Fruit fly (Drosophila melanogaster) whole organism, embryonic: ENCODE data around the gene GlnRS.

Source experiments
- Aef1 ChIP-seq: fragments of 200-800 bp; sonication (Bioruptor generic); IDR thresholded peaks from 3 replicates; pipeline ENCODE4 v1.3.6; 2022; ENCODE audit warnings: missing biosample characterization, missing genetic modification characterization
- CG10147 ChIP-seq: fragments of 200-800 bp; sonication (Bioruptor generic); optimal IDR thresholded peaks from 2 replicates; lab custom pipeline; 2019; ENCODE audit warnings: missing biosample characterization, mild to moderate bottlenecking, missing genetic modification characterization, moderate library complexity
- CG12744 ChIP-seq: fragments of 200-800 bp; sonication (Bioruptor generic); optimal IDR thresholded peaks from 2 replicates; lab custom pipeline; 2016; ENCODE audit warnings: missing biosample characterization, missing genetic modification characterization
- CG16815 ChIP-seq: fragments of 200-800 bp; sonication (Bioruptor generic); optimal IDR thresholded peaks from 3 replicates; lab custom pipeline; 2017; ENCODE audit warnings: missing biosample characterization, mild to moderate bottlenecking, missing genetic modification characterization
- CG17361 ChIP-seq: fragments of 200-800 bp; sonication (Bioruptor generic); IDR thresholded peaks from 3 replicates; pipeline ENCODE4 v1.3.6; 2022; ENCODE audit warnings: missing biosample characterization, missing genetic modification characterization
- CG17802 ChIP-seq: fragments of 200-800 bp; sonication (Bioruptor generic); optimal IDR thresholded peaks from 2 replicates; lab custom pipeline; 2018; ENCODE audit warnings: missing biosample characterization, mild to moderate bottlenecking, missing genetic modification characterization, moderate library complexity
- CG17829 ChIP-seq: fragments of 200-800 bp; optimal IDR thresholded peaks from 2 replicates; lab custom pipeline; 2019; ENCODE audit warnings: missing biosample characterization, mild to moderate bottlenecking, missing genetic modification characterization, moderate library complexity
- CG18599 ChIP-seq: fragments of 200-800 bp; sonication (Bioruptor generic); optimal IDR thresholded peaks from 3 replicates; lab custom pipeline; 2017; ENCODE audit warnings: missing biosample characterization, missing genetic modification characterization, mild to moderate bottlenecking, moderate library complexity, missing genetic modification reagents
- CG2129 ChIP-seq: fragments of 200-800 bp; sonication (Bioruptor generic); IDR thresholded peaks from 2 replicates; pipeline ENCODE4 v1.3.6; 2022; ENCODE audit warnings: missing biosample characterization, missing genetic modification characterization; ENCODE audit not compliant: partially characterized antibody
- CG2199 ChIP-seq: fragments of 200-800 bp; sonication (Bioruptor generic); IDR thresholded peaks from 3 replicates; pipeline ENCODE4 v1.3.6; 2022; ENCODE audit warnings: missing biosample characterization, missing genetic modification characterization
- CG30431 ChIP-seq: fragments of 200-800 bp; sonication (Bioruptor generic); optimal IDR thresholded peaks from 2 replicates; lab custom pipeline; 2017; ENCODE audit warnings: missing biosample characterization, missing genetic modification characterization
- CG34224 ChIP-seq: fragments of 200-800 bp; sonication (Bioruptor generic); IDR thresholded peaks from 3 replicates; pipeline ENCODE4 v1.3.6; 2022; ENCODE audit warnings: missing biosample characterization, missing genetic modification characterization; ENCODE audit not compliant: partially characterized antibody
- CG8089 ChIP-seq: fragments of 200-800 bp; sonication (Bioruptor generic); optimal IDR thresholded peaks from 3 replicates; lab custom pipeline; 2016; ENCODE audit warnings: missing biosample characterization, missing genetic modification characterization
- CG8765 ChIP-seq: fragments of 200-800 bp; sonication (Bioruptor generic); IDR thresholded peaks from 2 replicates; pipeline ENCODE4 v1.3.6; 2022; ENCODE audit warnings: missing biosample characterization, missing genetic modification characterization
- CG9609 ChIP-seq: fragments of 200-800 bp; sonication (Bioruptor generic); optimal IDR thresholded peaks from 3 replicates; lab custom pipeline; 2016; ENCODE audit warnings: missing biosample characterization, missing genetic modification characterization
- CG9817 ChIP-seq: fragments of 200-800 bp; sonication (Bioruptor generic); optimal IDR thresholded peaks from 2 replicates; lab custom pipeline; 2018; ENCODE audit warnings: missing biosample characterization, mild to moderate bottlenecking, missing genetic modification characterization, moderate library complexity
- Deaf1 ChIP-seq: fragments of 200-800 bp; optimal IDR thresholded peaks from 3 replicates; lab custom pipeline; 2019; ENCODE audit warnings: missing biosample characterization, mild to moderate bottlenecking, missing genetic modification characterization, moderate library complexity
- Dip2 ChIP-seq: fragments of 200-800 bp; sonication (Bioruptor generic); IDR thresholded peaks from 2 replicates; pipeline ENCODE4 v1.3.6; 2022; ENCODE audit warnings: missing biosample characterization, missing genetic modification characterization
- Ets97D ChIP-seq: fragments of 200-800 bp; sonication (Bioruptor generic); optimal IDR thresholded peaks from 3 replicates; lab custom pipeline; 2016; ENCODE audit warnings: missing biosample characterization, missing genetic modification characterization
- Fer3 ChIP-seq: fragments of 200-800 bp; sonication (Bioruptor generic); optimal IDR thresholded peaks from 2 replicates; lab custom pipeline; 2018; ENCODE audit warnings: missing biosample characterization, mild to moderate bottlenecking, missing genetic modification characterization, moderate library complexity
- HLH4C ChIP-seq: fragments of 200-800 bp; sonication (Bioruptor generic); IDR thresholded peaks from 3 replicates; pipeline ENCODE4 v1.3.6; 2022; ENCODE audit warnings: missing biosample characterization, missing genetic modification characterization; ENCODE audit not compliant: partially characterized antibody
- HLHmδ ChIP-seq: fragments of 200-800 bp; sonication (Bioruptor generic); optimal IDR thresholded peaks from 2 replicates; lab custom pipeline; 2018; ENCODE audit warnings: missing biosample characterization, mild to moderate bottlenecking, missing genetic modification characterization, moderate library complexity
- Hey ChIP-seq: fragments of 200-800 bp; sonication (Bioruptor generic); optimal IDR thresholded peaks from 3 replicates; lab custom pipeline; 2018; ENCODE audit warnings: missing biosample characterization, mild to moderate bottlenecking, missing genetic modification characterization
- Hmr ChIP-seq: fragments of 200-800 bp; sonication (Bioruptor generic); optimal IDR thresholded peaks from 3 replicates; lab custom pipeline; 2017; ENCODE audit warnings: mild to moderate bottlenecking, missing biosample characterization, missing genetic modification reagents, missing genetic modification characterization
- Hr3 ChIP-seq: fragments of 200-800 bp; sonication (Bioruptor generic); optimal IDR thresholded peaks from 3 replicates; lab custom pipeline; 2016; ENCODE audit warnings: missing biosample characterization, missing genetic modification characterization
- Hr51 ChIP-seq, 2 experiments: fragments of 200-800 bp; sonication (Bioruptor generic); optimal IDR thresholded peaks; 2 replicates in 1 of 2; 3 replicates in 1 of 2; lab custom pipeline; 2016 to 2018; ENCODE audit warnings: missing biosample characterization in 2 of 2, missing genetic modification characterization in 2 of 2, mild to moderate bottlenecking in 1 of 2, moderate library complexity in 1 of 2
- Mad ChIP-seq: fragments of 200-800 bp; sonication (Bioruptor generic); optimal IDR thresholded peaks from 2 replicates; lab custom pipeline; 2016; ENCODE audit warnings: missing biosample characterization, missing genetic modification characterization
- NK7.1 ChIP-seq: fragments of 200-800 bp; sonication (Bioruptor generic); optimal IDR thresholded peaks from 3 replicates; lab custom pipeline; 2016; ENCODE audit warnings: missing biosample characterization, missing genetic modification characterization
- Opbp ChIP-seq: fragments of 200-800 bp; sonication (Bioruptor generic); IDR thresholded peaks from 3 replicates; pipeline ENCODE4 v1.3.6; 2022; ENCODE audit warnings: missing biosample characterization, missing genetic modification characterization; ENCODE audit not compliant: partially characterized antibody
- Ptx1 ChIP-seq: fragments of 200-800 bp; sonication (Bioruptor generic); IDR thresholded peaks from 2 replicates; pipeline ENCODE4 v1.3.6; 2022; ENCODE audit warnings: missing biosample characterization, missing genetic modification characterization
- Rx ChIP-seq: fragments of 200-800 bp; sonication (Bioruptor generic); IDR thresholded peaks from 2 replicates; pipeline ENCODE4 v1.3.6; 2022; ENCODE audit warnings: missing biosample characterization, missing genetic modification characterization
- Sox100B ChIP-seq: fragments of 200-800 bp; sonication (Bioruptor generic); optimal IDR thresholded peaks from 3 replicates; lab custom pipeline; 2018; ENCODE audit warnings: missing biosample characterization, mild to moderate bottlenecking, missing genetic modification characterization
- Sry-δ ChIP-seq: fragments of 200-800 bp; sonication (Bioruptor generic); optimal IDR thresholded peaks from 2 replicates; lab custom pipeline; 2016; ENCODE audit warnings: missing biosample characterization, missing genetic modification characterization
- br ChIP-seq: fragments of >200 bp; optimal IDR thresholded peaks from 2 replicates; lab custom pipeline; 2017
- ci ChIP-seq: fragments of 200-800 bp; sonication (Bioruptor generic); IDR thresholded peaks from 3 replicates; pipeline ENCODE4 v1.3.6; 2022; ENCODE audit warnings: missing biosample characterization, missing genetic modification characterization
- dpn ChIP-seq, 2 experiments: fragments of 200-800 bp; sonication (Bioruptor generic); optimal IDR thresholded peaks; 3 replicates each; lab custom pipeline; 2016; ENCODE audit warnings: missing biosample characterization in 2 of 2, missing genetic modification characterization in 2 of 2
- gcm ChIP-seq: fragments of 200-800 bp; sonication (Bioruptor generic); optimal IDR thresholded peaks from 2 replicates; lab custom pipeline; 2019; ENCODE audit warnings: missing biosample characterization, mild to moderate bottlenecking, missing genetic modification characterization, moderate library complexity
- hb ChIP-seq: fragments of 200-800 bp; sonication (Bioruptor generic); IDR thresholded peaks from 3 replicates; pipeline ENCODE4 v1.3.6; 2022; ENCODE audit warnings: missing biosample characterization, missing genetic modification characterization; ENCODE audit not compliant: partially characterized antibody
- hbn ChIP-seq: fragments of 200-800 bp; sonication (Bioruptor generic); IDR thresholded peaks from 2 replicates; pipeline ENCODE4 v1.3.6; 2022; ENCODE audit warnings: missing biosample characterization, missing genetic modification characterization; ENCODE audit not compliant: partially characterized antibody
- inv ChIP-seq: fragments of 200-800 bp; sonication (Bioruptor generic); IDR thresholded peaks from 2 replicates; pipeline ENCODE4 v1.3.6; 2022; ENCODE audit warnings: missing biosample characterization, missing genetic modification characterization; ENCODE audit not compliant: partially characterized antibody
- lmd ChIP-seq: fragments of 200-800 bp; sonication (Bioruptor generic); IDR thresholded peaks from 2 replicates; pipeline ENCODE4 v1.3.6; 2022; ENCODE audit warnings: missing biosample characterization, missing genetic modification characterization
- p53 ChIP-seq: fragments of 200-800 bp; sonication (Bioruptor generic); optimal IDR thresholded peaks from 2 replicates; lab custom pipeline; 2016; ENCODE audit warnings: missing biosample characterization, missing genetic modification characterization
- pzg ChIP-seq: fragments of 200-800 bp; sonication (Bioruptor generic); optimal IDR thresholded peaks from 3 replicates; lab custom pipeline; 2018; ENCODE audit warnings: missing biosample characterization, mild to moderate bottlenecking, missing genetic modification characterization, moderate library complexity
- ro ChIP-seq: fragments of 200-800 bp; sonication (Bioruptor generic); IDR thresholded peaks from 2 replicates; pipeline ENCODE4 v1.3.6; 2022; ENCODE audit warnings: missing biosample characterization, missing genetic modification characterization
- sens ChIP-seq: fragments of 200-800 bp; sonication (Bioruptor generic); peaks from one replicate; lab custom pipeline; 2016; ENCODE audit warnings: missing biosample characterization, missing genetic modification characterization
- seq ChIP-seq: fragments of 200-800 bp; sonication (Bioruptor generic); IDR thresholded peaks from 2 replicates; pipeline ENCODE4 v1.3.6; 2022; ENCODE audit warnings: missing biosample characterization, missing genetic modification characterization
- ssp ChIP-seq: fragments of 200-800 bp; sonication (Bioruptor generic); IDR thresholded peaks from 2 replicates; pipeline ENCODE4 v1.3.6; 2022; ENCODE audit warnings: missing biosample characterization, missing genetic modification characterization
- tap ChIP-seq: fragments of 200-800 bp; optimal IDR thresholded peaks from 3 replicates; lab custom pipeline; 2019; ENCODE audit warnings: missing biosample characterization, mild to moderate bottlenecking, missing genetic modification characterization, moderate library complexity
- tio ChIP-seq: fragments of 200-800 bp; sonication (Bioruptor generic); optimal IDR thresholded peaks from 2 replicates; lab custom pipeline; 2017; ENCODE audit warnings: missing biosample characterization, missing genetic modification characterization, inconsistent platforms
- usp ChIP-seq: fragments of >200 bp; optimal IDR thresholded peaks from 2 replicates; lab custom pipeline; 2017; ENCODE audit warnings: missing biosample characterization, missing genetic modification characterization
- zfh1 ChIP-seq: fragments of 200-800 bp; sonication (Bioruptor generic); IDR thresholded peaks from 3 replicates; pipeline ENCODE4 v1.3.6; 2022; ENCODE audit warnings: missing biosample characterization, missing genetic modification characterization

GlnRS gene

dm6 chr3R:25215123-25215522 is 50.4 kb downstream of the GlnRS start, which contains the start of gene Saysd1 (continued):
- TF ChIP-seq HLH4C (GFP tag; lab: Robert Waterston, UW) = peak; percentile 90
- TF ChIP-seq ssp (GFP tag; lab: Robert Waterston, UW) = peak; percentile 37; the same call in 1 of the 2 replicates
- TF ChIP-seq Mad (GFP tag; lab: Kevin White, UChicago) = no peak
- TF ChIP-seq CG17829 (tag; lab: Kevin White, UChicago) = no peak
- peak; percentile 78 for TF ChIP-seq hbn (GFP tag; lab: Robert Waterston, UW)
- no peak for TF ChIP-seq tap (tag; lab: Kevin White, UChicago)
- TF ChIP-seq Ptx1 (GFP tag; lab: Robert Waterston, UW) = peak; percentile 66
- TF ChIP-seq br (lab: Kevin White, UChicago) = no peak
- peak; percentile 85 for TF ChIP-seq hb (GFP tag; lab: Robert Waterston, UW)
- no peak for TF ChIP-seq gcm (GFP tag; lab: Kevin White, UChicago)
- peak in 1 of 2 experiments; percentile 13 for TF ChIP-seq dpn (GFP tag; optimal IDR thresholded peaks at IDR 0.05; lab: Kevin White, UChicago)
- TF ChIP-seq ci = 0 out of 3 replicates have a peak, but pooled peaks have one; percentile 17
- TF ChIP-seq CG2199 = 0 out of 3 replicates have a peak, but pooled peaks have one; percentile 48
- no peak for TF ChIP-seq CG8089 (GFP tag; lab: Kevin White, UChicago)
- TF ChIP-seq Deaf1 (tag; lab: Kevin White, UChicago) = no peak
- peak; percentile 31 for TF ChIP-seq Fer3 (tag; lab: Kevin White, UChicago)
- peak; percentile 45; the same call in 1 of the 3 replicates for TF ChIP-seq zfh1
- TF ChIP-seq sens = peak; percentile 88
- TF ChIP-seq Dip2 (GFP tag; lab: Robert Waterston, UW) = no peak
- TF ChIP-seq Aef1 (GFP tag; lab: Robert Waterston, UW) = peak; percentile 19; the same call in 1 of the 3 replicates
- TF ChIP-seq CG2129 = peak; percentile 70
- peak; percentile 16 for TF ChIP-seq Sox100B (GFP tag; lab: Kevin White, UChicago)
- no peak for TF ChIP-seq CG16815
- TF ChIP-seq Hr51 (GFP tag; optimal IDR thresholded peaks at IDR 0.05; lab: Kevin White, UChicago) = peak in 1 of 2 experiments; percentile 11
- no peak for TF ChIP-seq CG30431 (GFP tag; lab: Kevin White, UChicago)
- peak; percentile 85; the same call in 2 of the 3 replicates for TF ChIP-seq Opbp
- TF ChIP-seq CG17361 = 0 out of 3 replicates have a peak, but pooled peaks have one; percentile 39
- no peak for TF ChIP-seq tio (GFP tag; lab: Kevin White, UChicago)
- no peak for TF ChIP-seq CG8765
- TF ChIP-seq Rx (GFP tag; lab: Robert Waterston, UW) = peak; percentile 29; the same call in 1 of the 2 replicates
- TF ChIP-seq seq (GFP tag; lab: Robert Waterston, UW) = no peak
- TF ChIP-seq Sry-δ (GFP tag; lab: Kevin White, UChicago) = peak; percentile 71
- no peak for TF ChIP-seq Hey (tag; lab: Kevin White, UChicago)
- no peak for TF ChIP-seq CG9609 (GFP tag; lab: Kevin White, UChicago)
- TF ChIP-seq Hr3 (GFP tag; lab: Kevin White, UChicago) = no peak
- TF ChIP-seq inv (GFP tag; lab: Robert Waterston, UW) = peak; percentile 60; the same call in 1 of the 2 replicates
- peak; percentile 91 for TF ChIP-seq CG34224 (GFP tag; lab: Robert Waterston, UW)
- no peak for TF ChIP-seq Hmr (GFP tag; lab: Kevin White, UChicago)
- TF ChIP-seq HLHmδ (GFP tag; lab: Kevin White, UChicago) = no peak
- TF ChIP-seq CG10147 (GFP tag; lab: Kevin White, UChicago) = peak; percentile 13
- no peak for TF ChIP-seq CG9817 (tag; lab: Kevin White, UChicago)
- peak; percentile 50; the same call in 1 of the 2 replicates for TF ChIP-seq lmd
- peak; percentile 32 for TF ChIP-seq CG18599
- TF ChIP-seq p53 = no peak
- TF ChIP-seq CG12744 (GFP tag; lab: Kevin White, UChicago) = no peak
- TF ChIP-seq ro = no peak
- peak; percentile 43 for TF ChIP-seq pzg
- TF ChIP-seq Ets97D (GFP tag; lab: Kevin White, UChicago) = peak; percentile 26
- no peak for TF ChIP-seq usp
- no peak for TF ChIP-seq CG17802
- TF ChIP-seq NK7.1 = no peak
